Fruit fly (Drosophila melanogaster) whole organism, embryonic: Measurements from ENCODE around the gene CG32650.

Source experiments
- CG10209 ChIP-seq: fragments of 200-800 bp; sonication (Bioruptor generic); optimal IDR thresholded peaks from 3 replicates; lab custom pipeline; 2017; ENCODE audit warnings: missing biosample characterization, mild to moderate bottlenecking, missing genetic modification characterization, missing genetic modification reagents
- CG10267 ChIP-seq: fragments of 200-800 bp; sonication (Bioruptor generic); optimal IDR thresholded peaks from 2 replicates; lab custom pipeline; 2018; ENCODE audit warnings: missing biosample characterization, mild to moderate bottlenecking, missing genetic modification characterization, moderate library complexity
- CG11504 ChIP-seq: fragments of 200-800 bp; sonication (Bioruptor generic); optimal IDR thresholded peaks from 3 replicates; lab custom pipeline; 2019; ENCODE audit warnings: missing biosample characterization, mild to moderate bottlenecking, missing genetic modification characterization, moderate library complexity
- CG12391 ChIP-seq: fragments of 200-800 bp; sonication (Bioruptor generic); optimal IDR thresholded peaks from 3 replicates; lab custom pipeline; 2018; ENCODE audit warnings: missing biosample characterization, mild to moderate bottlenecking, missing genetic modification characterization, moderate library complexity
- CG12769 ChIP-seq: fragments of 200-800 bp; sonication (Bioruptor generic); optimal IDR thresholded peaks from 2 replicates; lab custom pipeline; 2019; ENCODE audit warnings: missing biosample characterization, mild to moderate bottlenecking, missing genetic modification characterization, moderate library complexity
- CG13123 ChIP-seq: fragments of 200-800 bp; sonication (Bioruptor generic); optimal IDR thresholded peaks from 2 replicates; lab custom pipeline; 2016; ENCODE audit warnings: missing biosample characterization, missing genetic modification characterization
- CG15514 ChIP-seq: fragments of 200-800 bp; sonication (Bioruptor generic); optimal IDR thresholded peaks from 3 replicates; lab custom pipeline; 2017; ENCODE audit warnings: missing biosample characterization, missing genetic modification characterization, mild to moderate bottlenecking, moderate library complexity, missing genetic modification reagents
- CG15601 ChIP-seq: fragments of 200-800 bp; sonication (Bioruptor generic); optimal IDR thresholded peaks from 3 replicates; lab custom pipeline; 2019; ENCODE audit warnings: missing biosample characterization, mild to moderate bottlenecking, missing genetic modification characterization, moderate library complexity
- CG15696 ChIP-seq: fragments of 200-800 bp; sonication (Bioruptor generic); optimal IDR thresholded peaks from 2 replicates; lab custom pipeline; 2019; ENCODE audit warnings: missing biosample characterization, mild to moderate bottlenecking, missing genetic modification characterization, moderate library complexity
- CG1603 ChIP-seq: fragments of 200-800 bp; sonication (Bioruptor generic); optimal IDR thresholded peaks from 2 replicates; lab custom pipeline; 2019; ENCODE audit warnings: missing biosample characterization, mild to moderate bottlenecking, missing genetic modification characterization, moderate library complexity
- CG18764 ChIP-seq: fragments of 200-800 bp; sonication (Bioruptor generic); optimal IDR thresholded peaks from 3 replicates; lab custom pipeline; 2016; ENCODE audit warnings: missing biosample characterization, missing genetic modification characterization
- CG2129 ChIP-seq: fragments of 200-800 bp; sonication (Bioruptor generic); IDR thresholded peaks from 2 replicates; pipeline ENCODE4 v1.3.6; 2022; ENCODE audit warnings: missing biosample characterization, missing genetic modification characterization; ENCODE audit not compliant: partially characterized antibody
- CG2678 ChIP-seq: fragments of 200-800 bp; sonication (Bioruptor generic); optimal IDR thresholded peaks from 3 replicates; lab custom pipeline; 2019; ENCODE audit warnings: missing biosample characterization, mild to moderate bottlenecking, missing genetic modification characterization, moderate library complexity
- CG2712 ChIP-seq: fragments of 200-800 bp; optimal IDR thresholded peaks from 3 replicates; lab custom pipeline; 2019; ENCODE audit warnings: missing biosample characterization, mild to moderate bottlenecking, missing genetic modification characterization, moderate library complexity
- CG31365 ChIP-seq: fragments of 200-800 bp; sonication (Bioruptor generic); optimal IDR thresholded peaks from 2 replicates; lab custom pipeline; 2018; ENCODE audit warnings: missing biosample characterization, mild to moderate bottlenecking, missing genetic modification characterization
- CG31441 ChIP-seq: fragments of 200-800 bp; sonication (Bioruptor generic); IDR thresholded peaks from 2 replicates; pipeline ENCODE4 v1.3.6; 2022; ENCODE audit warnings: missing biosample characterization, missing genetic modification characterization
- CG3407 ChIP-seq: fragments of 200-800 bp; sonication (Bioruptor generic); optimal IDR thresholded peaks from 2 replicates; lab custom pipeline; 2018; ENCODE audit warnings: missing biosample characterization, mild to moderate bottlenecking, missing genetic modification characterization
- CG4328 ChIP-seq: fragments of 200-800 bp; sonication (Bioruptor generic); optimal IDR thresholded peaks from 3 replicates; lab custom pipeline; 2017; ENCODE audit warnings: missing biosample characterization, missing genetic modification reagents, missing genetic modification characterization
- CG4730 ChIP-seq: fragments of 200-800 bp; sonication (Bioruptor generic); IDR thresholded peaks from 2 replicates; pipeline ENCODE4 v1.3.6; 2022; ENCODE audit warnings: missing biosample characterization, missing genetic modification characterization
- CG9932 ChIP-seq: fragments of 200-800 bp; sonication (Bioruptor generic); IDR thresholded peaks from 2 replicates; pipeline ENCODE4 v1.3.6; 2022; ENCODE audit warnings: missing biosample characterization, missing genetic modification characterization
- D19A ChIP-seq: fragments of 200-800 bp; optimal IDR thresholded peaks from 3 replicates; lab custom pipeline; 2019; ENCODE audit warnings: missing biosample characterization, mild to moderate bottlenecking, missing genetic modification characterization, moderate library complexity
- E2f1 ChIP-seq: fragments of 200-800 bp; sonication (Bioruptor generic); IDR thresholded peaks from 2 replicates; pipeline ENCODE4 v1.3.6; 2022; ENCODE audit warnings: missing biosample characterization, missing genetic modification characterization
- H2.0 ChIP-seq: fragments of 200-800 bp; sonication (Bioruptor generic); IDR thresholded peaks from 2 replicates; pipeline ENCODE4 v1.3.6; 2022; ENCODE audit warnings: missing biosample characterization, missing genetic modification characterization
- Jarid2 ChIP-seq: fragments of 200-800 bp; sonication (Bioruptor generic); optimal IDR thresholded peaks from 3 replicates; lab custom pipeline; 2017; ENCODE audit warnings: mild to moderate bottlenecking, missing biosample characterization, missing genetic modification reagents, missing genetic modification characterization
- MTF-1 ChIP-seq: fragments of 200-800 bp; sonication (Bioruptor generic); optimal IDR thresholded peaks from 2 replicates; lab custom pipeline; 2018; ENCODE audit warnings: missing biosample characterization, mild to moderate bottlenecking, missing genetic modification characterization, borderline replicate concordance
- Pdp1 ChIP-seq, 2 experiments: fragments of 200-800 bp; sonication (Bioruptor generic); optimal IDR thresholded peaks; 3 replicates each; lab custom pipeline; 2016; ENCODE audit warnings: missing biosample characterization in 2 of 2, missing genetic modification characterization in 2 of 2, mild to moderate bottlenecking in 1 of 2, moderate library complexity in 1 of 2
- Side ChIP-seq: fragments of 200-800 bp; sonication (Bioruptor generic); optimal IDR thresholded peaks from 2 replicates; lab custom pipeline; 2016; ENCODE audit warnings: missing biosample characterization, missing genetic modification characterization
- Sox100B ChIP-seq: fragments of 200-800 bp; sonication (Bioruptor generic); optimal IDR thresholded peaks from 3 replicates; lab custom pipeline; 2018; ENCODE audit warnings: missing biosample characterization, mild to moderate bottlenecking, missing genetic modification characterization
- Trl ChIP-seq, 3 experiments: fragments of >200 bp in 2 of 3; fragments of 200-800 bp in 1 of 3; sonication (Bioruptor generic) in 1 of 3; optimal IDR thresholded peaks; 2 replicates in 1 of 3; 3 replicates in 2 of 3; lab custom pipeline; 2016 to 2017; ENCODE audit warnings: missing biosample characterization in 1 of 3, missing genetic modification characterization in 1 of 3
- cg ChIP-seq: fragments of 200-800 bp; sonication (Bioruptor generic); optimal IDR thresholded peaks from 3 replicates; lab custom pipeline; 2019; ENCODE audit warnings: missing biosample characterization, mild to moderate bottlenecking, missing genetic modification characterization, moderate library complexity
- dmrt11E ChIP-seq: fragments of 200-800 bp; sonication (Bioruptor generic); optimal IDR thresholded peaks from 3 replicates; lab custom pipeline; 2018; ENCODE audit warnings: missing biosample characterization, mild to moderate bottlenecking, missing genetic modification characterization, moderate library complexity
- ewg ChIP-seq: fragments of 200-800 bp; sonication (Bioruptor generic); optimal IDR thresholded peaks from 3 replicates; lab custom pipeline; 2017; ENCODE audit warnings: mild to moderate bottlenecking, missing biosample characterization, missing genetic modification reagents, missing genetic modification characterization
- fd64A ChIP-seq: fragments of 200-800 bp; sonication (Bioruptor generic); optimal IDR thresholded peaks from 3 replicates; lab custom pipeline; 2018; ENCODE audit warnings: missing biosample characterization, mild to moderate bottlenecking, missing genetic modification characterization
- gce ChIP-seq: fragments of 200-800 bp; sonication (Bioruptor generic); IDR thresholded peaks from 3 replicates; pipeline ENCODE4 v1.3.6; 2022; ENCODE audit warnings: missing biosample characterization, missing genetic modification characterization
- gro ChIP-seq: fragments of 200-800 bp; sonication (Bioruptor generic); optimal IDR thresholded peaks from 2 replicates; lab custom pipeline; 2016; ENCODE audit warnings: missing biosample characterization, missing genetic modification characterization
- ind ChIP-seq: fragments of 200-800 bp; sonication (Bioruptor generic); optimal IDR thresholded peaks from 3 replicates; lab custom pipeline; 2016; ENCODE audit warnings: missing biosample characterization, missing genetic modification characterization
- kni ChIP-seq: fragments of 200-800 bp; sonication (Bioruptor generic); optimal IDR thresholded peaks from 3 replicates; lab custom pipeline; 2017; ENCODE audit warnings: mild to moderate bottlenecking, missing biosample characterization, missing genetic modification reagents, missing genetic modification characterization
- lab ChIP-seq: fragments of 200-800 bp; sonication (Bioruptor generic); optimal IDR thresholded peaks from 3 replicates; lab custom pipeline; 2017; ENCODE audit warnings: missing biosample characterization, missing genetic modification characterization, mild to moderate bottlenecking, moderate library complexity, missing genetic modification reagents
- lov ChIP-seq, 2 experiments: fragments of 200-800 bp in 1 of 2; fragments of >200 bp in 1 of 2; sonication (Bioruptor generic) in 1 of 2; IDR thresholded peaks in 1 of 2; optimal IDR thresholded peaks in 1 of 2; 2 replicates in 1 of 2; 3 replicates in 1 of 2; pipeline versions ENCODE4 v1.3.6 to Lab custom; 2017 to 2022; ENCODE audit warnings: missing biosample characterization in 1 of 2, missing genetic modification characterization in 1 of 2
- mirr ChIP-seq: fragments of 200-800 bp; sonication (Bioruptor generic); optimal IDR thresholded peaks from 3 replicates; lab custom pipeline; 2018; ENCODE audit warnings: missing biosample characterization, mild to moderate bottlenecking, missing genetic modification characterization
- nau ChIP-seq: fragments of 200-800 bp; sonication (Bioruptor generic); optimal IDR thresholded peaks from 3 replicates; lab custom pipeline; 2017; ENCODE audit warnings: missing biosample characterization, mild to moderate bottlenecking, missing genetic modification characterization, missing genetic modification reagents
- nerfin-1 ChIP-seq: fragments of 200-800 bp; sonication (Bioruptor generic); optimal IDR thresholded peaks from 3 replicates; lab custom pipeline; 2019; ENCODE audit warnings: missing biosample characterization, mild to moderate bottlenecking, missing genetic modification characterization, moderate library complexity
- onecut ChIP-seq: fragments of 200-800 bp; sonication (Bioruptor generic); IDR thresholded peaks from 2 replicates; pipeline ENCODE4 v1.3.6; 2022; ENCODE audit warnings: missing biosample characterization, missing genetic modification characterization
- scrt ChIP-seq: fragments of 200-800 bp; sonication (Bioruptor generic); optimal IDR thresholded peaks from 2 replicates; lab custom pipeline; 2018; ENCODE audit warnings: missing biosample characterization, mild to moderate bottlenecking, missing genetic modification characterization, moderate library complexity
- unpg ChIP-seq: fragments of 200-800 bp; sonication (Bioruptor generic); optimal IDR thresholded peaks from 3 replicates; lab custom pipeline; 2018; ENCODE audit warnings: missing biosample characterization, mild to moderate bottlenecking, missing genetic modification characterization, moderate library complexity
- vfl ChIP-seq: fragments of 200-800 bp; sonication (Bioruptor generic); optimal IDR thresholded peaks from 2 replicates; lab custom pipeline; 2016; ENCODE audit warnings: missing biosample characterization, missing genetic modification characterization
- vnd ChIP-seq: fragments of 200-800 bp; sonication (Bioruptor generic); IDR thresholded peaks from 3 replicates; pipeline ENCODE4 v1.3.6; 2022; ENCODE audit warnings: missing biosample characterization, missing genetic modification characterization; ENCODE audit not compliant: partially characterized antibody
- vvl ChIP-seq: fragments of 200-800 bp; sonication (Bioruptor generic); IDR thresholded peaks from 2 replicates; pipeline ENCODE4 v1.3.6; 2022; ENCODE audit warnings: missing biosample characterization, missing genetic modification characterization

The CG32650 gene

dm6 chrX:12889075-12889474, 9.4 kb downstream of the CG32650 start (continued):
- TF ChIP-seq Pdp1 (GFP tag; optimal IDR thresholded peaks at IDR 0.05; lab: Kevin White, UChicago) (peak in 1 of 2 experiments; percentile 10), nerfin-1 (tag; lab: Kevin White, UChicago) (peak; percentile 41), gce (no peak), CG10209 (peak; percentile 44), vnd (no peak), CG1603 (tag; lab: Kevin White, UChicago) (peak; percentile 56), vvl (GFP tag; lab: Robert Waterston, UW) (0 out of 2 replicates have a peak, but pooled peaks have one; percentile 16), gro (GFP tag; lab: Kevin White, UChicago) (no peak), CG11504 (peak; percentile 30), CG2712 (tag; lab: Kevin White, UChicago) (peak; percentile 31), D19A (tag; lab: Kevin White, UChicago) (peak; percentile 7), mirr (GFP tag; lab: Kevin White, UChicago) (peak; percentile 33), vfl (GFP tag; lab: Kevin White, UChicago) (no peak), CG4328 (GFP tag; lab: Kevin White, UChicago) (peak; percentile 0), Trl (optimal IDR thresholded peaks at IDR 0.05; lab: Kevin White, UChicago) (no peak), Trl (GFP tag; optimal IDR thresholded peaks at IDR 0.05; lab: Kevin White, UChicago) (peak; percentile 5), dmrt11E (tag; lab: Kevin White, UChicago) (peak; percentile 24), CG10267 (tag; lab: Kevin White, UChicago) (peak; percentile 26), CG18764 (peak; percentile 20), Side (GFP tag; lab: Kevin White, UChicago) (peak; percentile 16), CG15514 (GFP tag; lab: Kevin White, UChicago) (peak; percentile 27), MTF-1 (peak; percentile 69), CG15601 (tag; lab: Kevin White, UChicago) (peak; percentile 60), ewg (GFP tag; lab: Kevin White, UChicago) (no peak), E2f1 (GFP tag; lab: Robert Waterston, UW) (no peak), lov (optimal IDR thresholded peaks at IDR 0.05; lab: Kevin White, UChicago) (no peak), lov (GFP tag; IDR thresholded peaks at IDR 0.05; lab: Robert Waterston, UW) (peak; percentile 20; the same call in 1 of the 3 replicates), CG12391 (no peak), lab (GFP tag; lab: Kevin White, UChicago) (peak; percentile 62), CG13123 (GFP tag; lab: Kevin White, UChicago) (no peak), CG9932 (0 out of 2 replicates have a peak, but pooled peaks have one; percentile 12), Sox100B (peak; percentile 31), CG4730 (GFP tag; lab: Robert Waterston, UW) (no peak), H2.0 (GFP tag; lab: Robert Waterston, UW) (no peak), CG31365 (tag; lab: Kevin White, UChicago) (peak; percentile 46), nau (peak; percentile 43), cg (GFP tag; lab: Kevin White, UChicago) (peak; percentile 24), Jarid2 (peak; percentile 11), onecut (GFP tag; lab: Robert Waterston, UW) (peak; percentile 23; the same call in 1 of the 2 replicates), CG2678 (peak; percentile 51), fd64A (peak; percentile 72), CG31441 (GFP tag; lab: Robert Waterston, UW) (peak; percentile 47), CG2129 (GFP tag; lab: Robert Waterston, UW) (no peak), CG12769 (peak; percentile 69), CG15696 (tag; lab: Kevin White, UChicago) (peak; percentile 62), CG3407 (GFP tag; lab: Kevin White, UChicago) (peak; percentile 8), kni (peak; percentile 51), unpg (GFP tag; lab: Kevin White, UChicago) (peak; percentile 18), scrt (GFP tag; lab: Kevin White, UChicago) (peak; percentile 22), ind (no peak)
